Fruit fly (Drosophila melanogaster): ENCODE results near the gene Kaz-m1.

The Kaz-m1 gene

dm6 chr3R:26012288-26012687, 2.2 kb upstream of the Kaz-m1 start:
- no peak for TF ChIP-seq Hr83 (GFP tag; optimal IDR thresholded peaks at IDR 0.05; ENCODE audit: poor library complexity, severe bottlenecking)
- no peak for TF ChIP-seq Rel (GFP tag; optimal IDR thresholded peaks at IDR 0.05)
- TF ChIP-seq Rel (tag; optimal IDR thresholded peaks at IDR 0.05), result peak; percentile 67
- no peak for TF ChIP-seq jim (GFP tag; optimal IDR thresholded peaks at IDR 0.05)

dm6 chr3R:26012801-26013663, 1.5 kb upstream of the Kaz-m1 start:
- TF ChIP-seq HLH106 (tag; optimal IDR thresholded peaks at IDR 0.05) (peak; percentile 59), dsf (GFP tag; optimal IDR thresholded peaks at IDR 0.05; ENCODE audit: borderline replicate concordance) (no peak), foxo (GFP tag; optimal IDR thresholded peaks at IDR 0.05) (peak in 1 of 2 experiments; percentile 44), OdsH (GFP tag; optimal IDR thresholded peaks at IDR 0.05) (peak; percentile 49), Jra (GFP tag; optimal IDR thresholded peaks at IDR 0.05) (no peak), lola (GFP tag; optimal IDR thresholded peaks at IDR 0.05) (no peak), dl (GFP tag; optimal IDR thresholded peaks at IDR 0.05; ENCODE audit: insufficient read depth in 1 of 2, partially characterized antibody in 2 of 2) (no peak), ey (GFP tag; optimal IDR thresholded peaks at IDR 0.05) (no peak), Abd-B (GFP tag; optimal IDR thresholded peaks at IDR 0.05) (no peak), br (GFP tag; optimal IDR thresholded peaks at IDR 0.05) (no peak), brk (GFP tag; optimal IDR thresholded peaks at IDR 0.05) (peak; percentile 28), CG9705 (GFP tag; optimal IDR thresholded peaks at IDR 0.05) (no peak), Dfd (GFP tag; optimal IDR thresholded peaks at IDR 0.05) (no peak), dmrt93B (GFP tag; optimal IDR thresholded peaks at IDR 0.05) (no peak), psq (GFP tag; optimal IDR thresholded peaks at IDR 0.05) (peak; percentile 53), CrebA (GFP tag; optimal IDR thresholded peaks at IDR 0.05; ENCODE audit: borderline replicate concordance) (no peak), tai (GFP tag; optimal IDR thresholded peaks at IDR 0.05) (peak; percentile 3), woc (GFP tag; optimal IDR thresholded peaks at IDR 0.05) (peak; percentile 36), h (GFP tag; optimal IDR thresholded peaks at IDR 0.05) (peak; percentile 6), Hr78 (GFP tag; optimal IDR thresholded peaks at IDR 0.05) (no peak), Sp1 (GFP tag; optimal IDR thresholded peaks at IDR 0.05) (peak; percentile 60), rgr (GFP tag; optimal IDR thresholded peaks at IDR 0.05) (peak; percentile 45), fru (GFP tag; optimal IDR thresholded peaks at IDR 0.05) (peak; percentile 38), Hnf4 (GFP tag; optimal IDR thresholded peaks at IDR 0.05) (no peak)

dm6 chr3R:26013664-26013948, 915 bp upstream of the Kaz-m1 start:
- no peak for TF ChIP-seq Rel (GFP tag; optimal IDR thresholded peaks at IDR 0.05)
- peak; percentile 31 for TF ChIP-seq Rel (tag; optimal IDR thresholded peaks at IDR 0.05)
- no peak for TF ChIP-seq ey (GFP tag; optimal IDR thresholded peaks at IDR 0.05)

dm6 chr3R:26017294-26017770, 2.8 kb downstream of the Kaz-m1 start:
- TF ChIP-seq Jra (GFP tag; optimal IDR thresholded peaks at IDR 0.05), result no peak
- no peak for TF ChIP-seq CG32264 (GFP tag; optimal IDR thresholded peaks at IDR 0.05)
- TF ChIP-seq HLH106 (tag; optimal IDR thresholded peaks at IDR 0.05), result no peak
- no peak for TF ChIP-seq ey (GFP tag; optimal IDR thresholded peaks at IDR 0.05)
- TF ChIP-seq fru (GFP tag; optimal IDR thresholded peaks at IDR 0.05), result no peak
- TF ChIP-seq Vsx2 (GFP tag; optimal IDR thresholded peaks at IDR 0.05; ENCODE audit: partially characterized antibody), result no peak
- no peak for TF ChIP-seq lola (GFP tag; optimal IDR thresholded peaks at IDR 0.05)
- no peak for TF ChIP-seq Rel (GFP tag; optimal IDR thresholded peaks at IDR 0.05)
- TF ChIP-seq Rel (tag; optimal IDR thresholded peaks at IDR 0.05), result peak; percentile 51
- TF ChIP-seq usp (GFP tag; optimal IDR thresholded peaks at IDR 0.05), result no peak
- no peak for TF ChIP-seq Dif (GFP tag; optimal IDR thresholded peaks at IDR 0.05; ENCODE audit: partially characterized antibody)
- no peak for TF ChIP-seq sage (GFP tag; optimal IDR thresholded peaks at IDR 0.05)
- TF ChIP-seq Hr83 (GFP tag; optimal IDR thresholded peaks at IDR 0.05; ENCODE audit: poor library complexity, severe bottlenecking), result peak; percentile 42
- TF ChIP-seq h (GFP tag; optimal IDR thresholded peaks at IDR 0.05), result no peak

Data from whole organism, wandering third instar larva.